Worm (Caenorhabditis elegans): Measurements from ENCODE around the gene tag-153.

Gene tag-153

DNA sequence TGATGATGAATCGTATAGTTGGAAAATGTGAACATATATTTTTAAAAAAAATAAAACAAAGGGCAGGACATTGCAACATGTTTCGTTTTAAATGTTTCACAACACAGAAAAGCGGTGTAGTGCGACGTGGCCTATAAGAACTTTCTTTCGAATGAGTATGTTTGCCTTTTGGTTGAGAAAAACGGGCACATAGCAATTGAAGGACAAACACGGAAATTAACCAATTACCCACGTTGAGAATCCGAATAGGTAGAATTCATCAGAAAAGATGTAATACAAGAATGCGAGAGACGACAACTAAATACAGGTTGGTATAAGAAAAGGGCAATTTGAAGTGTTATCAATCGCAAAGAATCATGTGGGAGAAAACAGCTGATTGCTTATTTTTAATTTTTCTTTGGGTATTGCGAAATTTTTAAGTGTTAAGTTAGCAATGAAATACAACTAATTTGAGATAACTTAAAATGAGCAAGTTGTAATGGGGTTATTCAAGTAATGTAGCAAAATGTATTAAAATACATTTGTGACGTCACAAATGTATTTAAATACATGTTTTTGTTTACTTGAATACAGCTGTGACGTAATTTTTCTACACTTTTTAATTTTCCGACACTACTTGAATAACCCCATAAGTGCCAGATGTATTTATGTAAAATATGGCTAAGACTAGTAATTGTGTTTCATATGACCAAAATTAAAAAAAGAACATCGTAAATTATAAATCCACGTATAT lies 10.6 kb downstream of the tag-153 start, which contains the start of gene acl-14:
Gene acl-14 (minus strand): TSS at position 316 of the 733 bp plus-strand sequence.
- TF ChIP-seq scrt-1 (GFP tag; IDR thresholded peaks at IDR 0.05) (no peak), ceh-13 (GFP tag; optimal IDR thresholded peaks at IDR 0.05) (no peak), ets-7 (tag; optimal IDR thresholded peaks at IDR 0.05) (no peak), flt-1 (GFP tag; IDR thresholded peaks at IDR 0.05) (no peak), hmbx-1 (tag; optimal IDR thresholded peaks at IDR 0.05) (no peak)

DNA sequence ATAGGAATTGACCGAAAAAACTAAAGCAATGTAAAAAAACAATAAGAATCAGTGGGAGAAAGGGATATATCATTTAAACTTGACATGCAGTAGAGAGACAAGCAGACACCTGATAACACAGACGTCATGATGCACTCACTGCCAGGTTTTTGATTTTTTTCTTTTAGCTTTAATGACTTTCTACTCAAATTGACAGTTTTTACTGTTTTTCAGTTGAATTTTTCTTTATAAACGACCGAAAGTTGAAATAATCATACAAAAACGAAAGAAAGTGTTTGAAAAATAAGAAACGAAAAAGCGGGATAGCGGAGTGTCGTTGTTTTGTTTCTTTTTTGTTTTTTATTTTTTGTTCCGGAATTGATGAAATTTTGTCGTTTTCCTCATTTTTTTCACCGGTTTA lies 11.3 kb downstream of the tag-153 start, which contains the start of gene ucp-4:
Gene ucp-4 (plus strand): TSS at position 83 of the 400 bp plus-strand sequence.
- TF ChIP-seq B0310.2 (tag; optimal IDR thresholded peaks at IDR 0.05) = no peak
- no peak for TF ChIP-seq flt-1 (GFP tag; IDR thresholded peaks at IDR 0.05)
- TF ChIP-seq F13C5.2 (tag; optimal IDR thresholded peaks at IDR 0.05) = no peak
- no peak for TF ChIP-seq hmg-4 (GFP tag; optimal IDR thresholded peaks at IDR 0.05)
- no peak for TF ChIP-seq ceh-13 (GFP tag; optimal IDR thresholded peaks at IDR 0.05)

DNA sequence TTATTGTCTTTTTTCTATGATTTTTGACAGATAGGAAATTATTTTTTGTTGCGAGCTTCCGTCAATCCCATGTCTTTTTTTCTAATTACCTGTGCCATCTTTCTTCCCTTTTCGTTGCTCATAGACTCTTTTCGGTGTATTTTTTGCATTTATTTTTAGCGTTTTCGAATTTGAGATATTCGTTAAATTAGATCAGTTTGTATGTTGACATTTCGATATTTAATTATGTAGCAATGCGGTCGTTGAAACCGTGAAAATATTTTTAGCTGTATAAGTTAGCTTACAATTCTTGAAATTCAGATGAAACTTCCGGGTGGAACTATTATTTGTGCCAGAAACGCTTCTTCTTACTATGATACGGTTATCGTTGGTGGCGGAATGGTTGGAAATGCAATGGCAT lies 13.6 kb downstream of the tag-153 start, which contains the start of gene coq-6:
Gene coq-6 (plus strand): TSS at position 301 of the 400 bp plus-strand sequence.
- TF ChIP-seq ceh-13 (GFP tag; optimal IDR thresholded peaks at IDR 0.05) = no peak
- TF ChIP-seq ets-7 (tag; optimal IDR thresholded peaks at IDR 0.05) = no peak
- TF ChIP-seq tbx-11 (GFP tag; IDR thresholded peaks at IDR 0.05) = no peak

DNA sequence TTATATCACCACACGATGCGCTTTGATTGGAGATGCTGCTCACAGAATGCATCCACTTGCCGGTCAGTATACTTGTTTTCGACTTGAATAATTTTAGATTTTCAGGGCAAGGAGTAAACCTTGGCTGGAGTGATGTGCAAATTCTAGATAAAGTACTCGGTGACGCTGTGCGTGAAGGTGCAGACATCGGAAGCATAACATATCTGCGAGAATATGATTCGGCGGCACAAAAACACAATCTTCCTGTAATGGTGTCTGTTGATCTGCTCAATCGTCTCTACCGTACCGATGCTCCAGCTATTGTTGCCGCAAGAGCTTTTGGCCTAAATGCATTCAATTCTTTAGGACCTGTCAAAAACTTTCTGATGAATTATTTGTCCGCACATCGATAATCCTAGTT lies 15.6 kb downstream of the tag-153 start:
- TF ChIP-seq ceh-13 (GFP tag; optimal IDR thresholded peaks at IDR 0.05) (no peak), sea-1 (GFP tag; conservative IDR thresholded peaks at IDR 0.05) (0 out of 2 replicates have a peak, but pooled peaks have one; percentile 12)

DNA sequence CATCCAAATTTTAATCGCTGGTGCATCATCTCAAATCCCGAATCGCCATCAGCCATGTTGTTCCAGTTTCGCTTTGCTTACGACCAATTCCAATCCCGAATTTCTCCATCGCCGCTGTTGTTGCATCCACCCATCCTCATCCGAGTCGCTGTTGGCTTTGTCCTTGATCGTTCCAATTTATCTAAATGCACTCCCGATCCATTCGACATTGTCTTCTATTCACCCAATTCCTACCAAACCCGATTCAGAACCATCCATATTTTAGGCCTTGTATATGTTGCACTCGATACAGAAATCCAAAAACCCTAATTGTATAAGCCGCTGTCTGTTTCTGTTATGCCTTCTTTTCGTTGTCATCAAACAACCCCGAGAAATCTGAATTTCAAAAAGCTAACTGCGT lies 17.4 kb downstream of the tag-153 start:
- TF ChIP-seq flt-1 (GFP tag; IDR thresholded peaks at IDR 0.05) = no peak
- no peak for TF ChIP-seq sea-1 (GFP tag; conservative IDR thresholded peaks at IDR 0.05)
- TF ChIP-seq hnd-1 (tag; optimal IDR thresholded peaks at IDR 0.05) = no peak
- TF ChIP-seq hmg-4 (GFP tag; optimal IDR thresholded peaks at IDR 0.05) = no peak
- no peak for TF ChIP-seq ets-7 (tag; optimal IDR thresholded peaks at IDR 0.05)
- TF ChIP-seq B0310.2 (tag; optimal IDR thresholded peaks at IDR 0.05) = no peak
- no peak for TF ChIP-seq pes-1 (GFP tag; IDR thresholded peaks at IDR 0.05)
- TF ChIP-seq ama-1 (optimal IDR thresholded peaks at IDR 0.05) = no peak
- no peak for TF ChIP-seq F13C5.2 (tag; optimal IDR thresholded peaks at IDR 0.05)
- TF ChIP-seq tbx-11 (GFP tag; IDR thresholded peaks at IDR 0.05) = no peak
- TF ChIP-seq ceh-13 (GFP tag; optimal IDR thresholded peaks at IDR 0.05) = no peak
- no peak for TF ChIP-seq ceh-36 (tag; optimal IDR thresholded peaks at IDR 0.05)
- TF ChIP-seq aly-1 (tag; optimal IDR thresholded peaks at IDR 0.05) = no peak
- TF ChIP-seq scrt-1 (GFP tag; IDR thresholded peaks at IDR 0.05) = no peak
- TF ChIP-seq tbx-37 (GFP tag; conservative IDR thresholded peaks at IDR 0.05) = no peak
- no peak for TF ChIP-seq tra-4 (tag; optimal IDR thresholded peaks at IDR 0.05)

DNA sequence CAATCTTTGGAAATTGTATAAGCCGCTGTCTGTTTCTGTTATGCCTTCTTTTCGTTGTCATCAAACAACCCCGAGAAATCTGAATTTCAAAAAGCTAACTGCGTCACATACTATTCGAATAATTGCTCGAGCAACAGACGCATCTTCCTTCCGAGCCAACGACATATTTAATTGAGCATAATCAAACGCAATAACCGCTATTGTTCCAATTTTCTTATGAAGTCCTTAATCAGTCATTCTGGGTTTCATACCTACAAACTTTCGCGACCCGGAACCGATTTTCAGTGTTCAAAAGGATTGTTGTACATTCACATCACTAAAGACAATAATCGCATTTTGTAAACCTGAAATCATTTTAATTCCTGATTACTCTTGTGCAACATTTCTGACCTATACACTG lies 18.9 kb downstream of the tag-153 start:
- peak; percentile 40; the same call in 1 of the 2 replicates for TF ChIP-seq scrt-1 (GFP tag; IDR thresholded peaks at IDR 0.05)

DNA sequence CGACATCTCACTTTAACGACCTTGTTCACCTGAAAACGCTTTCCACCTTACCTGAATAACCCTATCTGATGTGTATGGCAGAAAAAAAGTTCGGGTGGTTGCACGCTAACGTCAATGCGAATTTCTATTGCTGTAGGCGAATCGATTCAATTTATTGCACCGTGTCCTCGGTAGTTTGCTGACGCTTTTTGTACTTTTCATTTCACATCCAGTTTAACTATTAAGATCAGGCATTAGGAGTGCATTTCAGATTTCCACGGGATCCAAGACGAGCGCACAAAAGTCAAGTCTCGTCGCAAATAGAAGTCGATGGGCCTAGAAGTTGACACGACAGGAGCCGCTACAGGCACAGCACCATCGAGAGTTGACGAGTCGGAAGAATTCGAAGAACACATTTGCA lies 19.4 kb downstream of the tag-153 start:
- TF ChIP-seq flt-1 (GFP tag; IDR thresholded peaks at IDR 0.05) = peak; percentile 60; the same call in 1 of the 2 replicates
- peak; percentile 38; the same call in 1 of the 2 replicates for TF ChIP-seq tbx-11 (GFP tag; IDR thresholded peaks at IDR 0.05)
- peak; percentile 69 for TF ChIP-seq pes-1 (GFP tag; IDR thresholded peaks at IDR 0.05)
- TF ChIP-seq sea-1 (GFP tag; conservative IDR thresholded peaks at IDR 0.05) = peak; percentile 62; the same call in 1 of the 2 replicates

DNA sequence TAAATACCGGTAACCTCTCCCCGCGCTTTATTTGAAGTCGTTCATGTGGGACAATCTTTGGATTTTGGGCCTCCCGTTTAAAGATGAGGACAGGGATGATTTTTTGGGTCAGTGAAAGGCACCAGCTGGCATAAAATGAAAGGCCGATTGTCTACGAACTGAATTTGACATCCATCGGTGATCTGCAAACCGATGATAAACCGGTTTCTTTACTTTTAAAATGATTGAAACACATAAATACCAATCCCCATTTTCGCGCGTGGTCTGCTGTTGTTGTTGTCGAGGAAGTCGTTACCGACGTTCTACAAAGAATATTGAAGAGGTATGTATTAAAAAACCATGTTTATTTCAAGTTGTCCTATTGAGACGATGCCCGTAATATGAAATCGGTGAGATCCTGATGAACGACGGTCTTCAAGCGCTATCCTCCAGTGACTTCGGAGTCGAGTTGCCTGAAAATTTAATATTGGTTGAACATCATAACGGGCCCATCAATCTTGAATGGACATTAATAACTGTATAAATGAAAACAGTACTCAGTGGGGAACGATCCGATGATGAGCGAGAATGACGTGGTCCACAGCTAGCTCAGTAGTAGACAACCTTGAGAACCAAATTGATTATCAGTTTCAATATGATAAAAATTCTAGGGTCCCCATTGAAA lies 20.2 kb downstream of the tag-153 start:
- TF ChIP-seq ceh-13 (GFP tag; optimal IDR thresholded peaks at IDR 0.05) (no peak), scrt-1 (GFP tag; IDR thresholded peaks at IDR 0.05) (no peak), tbx-11 (GFP tag; IDR thresholded peaks at IDR 0.05) (0 out of 2 replicates have a peak, but pooled peaks have one; percentile 46), sea-1 (GFP tag; conservative IDR thresholded peaks at IDR 0.05) (no peak), ets-7 (tag; optimal IDR thresholded peaks at IDR 0.05) (no peak), pes-1 (GFP tag; IDR thresholded peaks at IDR 0.05) (peak; percentile 56; the same call in 1 of the 2 replicates), tbx-37 (GFP tag; conservative IDR thresholded peaks at IDR 0.05) (no peak), F13C5.2 (tag; optimal IDR thresholded peaks at IDR 0.05) (no peak), tra-4 (tag; optimal IDR thresholded peaks at IDR 0.05) (no peak), ama-1 (optimal IDR thresholded peaks at IDR 0.05) (peak; percentile 6), hnd-1 (tag; optimal IDR thresholded peaks at IDR 0.05) (no peak), B0310.2 (tag; optimal IDR thresholded peaks at IDR 0.05) (no peak), hmg-4 (GFP tag; optimal IDR thresholded peaks at IDR 0.05) (no peak), ceh-36 (tag; optimal IDR thresholded peaks at IDR 0.05) (no peak)

Measured in whole organism, early embryonic.